Worm (Caenorhabditis elegans): Measurements from ENCODE around the gene fbxl-1.

- no peak for TF ChIP-seq lin-15B (tag; optimal IDR thresholded peaks at IDR 0.05)
- TF ChIP-seq nhr-28 (tag; optimal IDR thresholded peaks at IDR 0.05), result no peak
- no peak for TF ChIP-seq nhr-237 (tag; optimal IDR thresholded peaks at IDR 0.05)
- TF ChIP-seq ama-1 (optimal IDR thresholded peaks at IDR 0.05), result no peak
- TF ChIP-seq pqm-1 (tag; optimal IDR thresholded peaks at IDR 0.05), result no peak
- no peak for TF ChIP-seq elt-1 (tag; optimal IDR thresholded peaks at IDR 0.05)
- TF ChIP-seq nhr-12 (tag; optimal IDR thresholded peaks at IDR 0.05), result no peak
- TF ChIP-seq mdl-1 (tag; optimal IDR thresholded peaks at IDR 0.05), result no peak
- TF ChIP-seq nhr-77 (tag; optimal IDR thresholded peaks at IDR 0.05), result no peak
- no peak for TF ChIP-seq sea-2 (GFP tag; optimal IDR thresholded peaks at IDR 0.05)
- no peak for TF ChIP-seq nhr-76 (tag; optimal IDR thresholded peaks at IDR 0.05)
These were observed 1.5 kb upstream of the fbxl-1 start, which contains the start of gene rfs-1 for ce11 chrIII:8226178-8226577.

All from whole organism, L3 larva.